Fruit fly (Drosophila melanogaster) whole organism, embryonic: ENCODE measurements around the gene rt.

Experiments used
- C15 ChIP-seq: fragments of 200-800 bp; sonication (Bioruptor generic); IDR thresholded peaks from 3 replicates; pipeline ENCODE4 v1.3.6; 2022; ENCODE audit warnings: missing biosample characterization, missing genetic modification characterization
- CG10267 ChIP-seq: fragments of 200-800 bp; sonication (Bioruptor generic); optimal IDR thresholded peaks from 2 replicates; lab custom pipeline; 2018; ENCODE audit warnings: missing biosample characterization, mild to moderate bottlenecking, missing genetic modification characterization, moderate library complexity
- CG11247 ChIP-seq: fragments of 200-800 bp; sonication (Bioruptor generic); IDR thresholded peaks from 2 replicates; pipeline ENCODE4 v1.3.6; 2022; ENCODE audit warnings: missing biosample characterization, missing genetic modification characterization
- CG12769 ChIP-seq: fragments of 200-800 bp; sonication (Bioruptor generic); optimal IDR thresholded peaks from 2 replicates; lab custom pipeline; 2019; ENCODE audit warnings: missing biosample characterization, mild to moderate bottlenecking, missing genetic modification characterization, moderate library complexity
- CG14710 ChIP-seq: fragments of 200-800 bp; sonication (Bioruptor generic); optimal IDR thresholded peaks from 3 replicates; lab custom pipeline; 2019; ENCODE audit warnings: missing biosample characterization, mild to moderate bottlenecking, missing genetic modification characterization, moderate library complexity
- CG1529 ChIP-seq: fragments of 200-800 bp; sonication (Bioruptor generic); optimal IDR thresholded peaks from 3 replicates; lab custom pipeline; 2018; ENCODE audit warnings: missing biosample characterization, missing genetic modification characterization
- CG1602 ChIP-seq: fragments of 200-800 bp; sonication (Bioruptor generic); optimal IDR thresholded peaks from 3 replicates; lab custom pipeline; 2016; ENCODE audit warnings: missing biosample characterization, missing genetic modification characterization
- CG17912 ChIP-seq: fragments of 200-800 bp; sonication (Bioruptor generic); optimal IDR thresholded peaks from 2 replicates; lab custom pipeline; 2018; ENCODE audit warnings: missing biosample characterization, mild to moderate bottlenecking, missing genetic modification characterization
- CG18011 ChIP-seq: fragments of 200-800 bp; sonication (Bioruptor generic); optimal IDR thresholded peaks from 2 replicates; lab custom pipeline; 2017; ENCODE audit warnings: missing biosample characterization, missing genetic modification characterization, mild to moderate bottlenecking, moderate library complexity, missing genotype
- CG2116 ChIP-seq: fragments of 200-800 bp; sonication (Bioruptor generic); optimal IDR thresholded peaks from 3 replicates; lab custom pipeline; 2018; ENCODE audit warnings: missing biosample characterization, mild to moderate bottlenecking, missing genetic modification characterization
- CG2120 ChIP-seq: fragments of 200-800 bp; sonication (Bioruptor generic); optimal IDR thresholded peaks from 3 replicates; lab custom pipeline; 2016; ENCODE audit warnings: missing biosample characterization, missing genetic modification characterization
- CG2678 ChIP-seq: fragments of 200-800 bp; sonication (Bioruptor generic); optimal IDR thresholded peaks from 3 replicates; lab custom pipeline; 2019; ENCODE audit warnings: missing biosample characterization, mild to moderate bottlenecking, missing genetic modification characterization, moderate library complexity
- CG32532 ChIP-seq: fragments of 200-800 bp; sonication (Bioruptor generic); IDR thresholded peaks from 2 replicates; pipeline ENCODE4 v1.3.6; 2022; ENCODE audit warnings: missing biosample characterization, missing genetic modification characterization
- CG4820 ChIP-seq: fragments of 200-800 bp; sonication (Bioruptor generic); optimal IDR thresholded peaks from 3 replicates; lab custom pipeline; 2016; ENCODE audit warnings: missing biosample characterization, missing genetic modification characterization
- CG7786 ChIP-seq: fragments of 200-800 bp; sonication (Bioruptor generic); optimal IDR thresholded peaks from 2 replicates; lab custom pipeline; 2016; ENCODE audit warnings: missing biosample characterization, missing genetic modification characterization
- CG8388 ChIP-seq: fragments of 200-800 bp; sonication (Bioruptor generic); optimal IDR thresholded peaks from 2 replicates; lab custom pipeline; 2019; ENCODE audit warnings: missing biosample characterization, mild to moderate bottlenecking, missing genetic modification characterization, moderate library complexity
- Chrac-16 ChIP-seq: fragments of 200-800 bp; sonication (Bioruptor generic); optimal IDR thresholded peaks from 3 replicates; lab custom pipeline; 2016; ENCODE audit warnings: missing biosample characterization, missing genetic modification characterization
- Dek ChIP-seq: fragments of 200-800 bp; sonication (Bioruptor generic); optimal IDR thresholded peaks from 3 replicates; lab custom pipeline; 2019; ENCODE audit warnings: missing biosample characterization, mild to moderate bottlenecking, missing genetic modification characterization, moderate library complexity
- Dref ChIP-seq: fragments of 200-800 bp; sonication (Bioruptor generic); IDR thresholded peaks from 2 replicates; pipeline ENCODE4 v1.3.6; 2022; ENCODE audit warnings: missing biosample characterization, missing genetic modification characterization
- E2f1 ChIP-seq: fragments of 200-800 bp; sonication (Bioruptor generic); IDR thresholded peaks from 2 replicates; pipeline ENCODE4 v1.3.6; 2022; ENCODE audit warnings: missing biosample characterization, missing genetic modification characterization
- Ets97D ChIP-seq: fragments of 200-800 bp; sonication (Bioruptor generic); optimal IDR thresholded peaks from 3 replicates; lab custom pipeline; 2016; ENCODE audit warnings: missing biosample characterization, missing genetic modification characterization
- MESR4 ChIP-seq: fragments of 200-800 bp; sonication (Bioruptor generic); optimal IDR thresholded peaks from 2 replicates; lab custom pipeline; 2018; ENCODE audit warnings: missing biosample characterization, mild to moderate bottlenecking, missing genetic modification characterization, moderate library complexity
- Med ChIP-seq: fragments of 200-800 bp; sonication (Bioruptor generic); peaks from one replicate; lab custom pipeline; 2016; ENCODE audit warnings: missing biosample characterization, missing genetic modification characterization, mild to moderate bottlenecking, inconsistent platforms, moderate library complexity
- Meics ChIP-seq: fragments of 200-800 bp; sonication (Bioruptor generic); optimal IDR thresholded peaks from 2 replicates; lab custom pipeline; 2017; ENCODE audit warnings: missing biosample characterization, mild to moderate bottlenecking, missing genetic modification characterization
- Nf-YA ChIP-seq: fragments of 200-800 bp; sonication (Bioruptor generic); IDR thresholded peaks from 2 replicates; pipeline ENCODE4 v1.3.6; 2022; ENCODE audit warnings: missing biosample characterization, missing genetic modification characterization
- Ptx1 ChIP-seq: fragments of 200-800 bp; sonication (Bioruptor generic); IDR thresholded peaks from 2 replicates; pipeline ENCODE4 v1.3.6; 2022; ENCODE audit warnings: missing biosample characterization, missing genetic modification characterization
- Rfx ChIP-seq: fragments of 200-800 bp; sonication (Bioruptor generic); IDR thresholded peaks from 2 replicates; pipeline ENCODE4 v1.3.6; 2022; ENCODE audit warnings: missing biosample characterization, missing genetic modification characterization
- Tbp ChIP-seq: fragments of >200 bp; optimal IDR thresholded peaks from 2 replicates; lab custom pipeline; 2018; ENCODE audit warnings: missing biosample characterization, missing genetic modification characterization
- ash1 ChIP-seq: fragments of 200-800 bp; sonication (Bioruptor generic); optimal IDR thresholded peaks from 2 replicates; lab custom pipeline; 2018; ENCODE audit warnings: missing biosample characterization, mild to moderate bottlenecking, missing genetic modification characterization
- chinmo ChIP-seq: fragments of 200-800 bp; sonication (Bioruptor generic); IDR thresholded peaks from 4 replicates; pipeline ENCODE4 v1.3.6; 2022; ENCODE audit warnings: missing biosample characterization, missing genetic modification characterization; ENCODE audit not compliant: partially characterized antibody
- danr ChIP-seq: fragments of 200-800 bp; sonication (Bioruptor generic); IDR thresholded peaks from 2 replicates; pipeline ENCODE4 v1.3.6; 2022; ENCODE audit warnings: missing biosample characterization, missing genetic modification characterization
- dysf ChIP-seq: fragments of 200-800 bp; sonication (Bioruptor generic); IDR thresholded peaks from 3 replicates; pipeline ENCODE4 v1.3.6; 2022; ENCODE audit warnings: missing biosample characterization, missing genetic modification characterization
- grau ChIP-seq: fragments of 200-800 bp; optimal IDR thresholded peaks from 3 replicates; lab custom pipeline; 2019; ENCODE audit warnings: missing biosample characterization, mild to moderate bottlenecking, missing genetic modification characterization, moderate library complexity
- hkb ChIP-seq, 2 experiments: fragments of 200-800 bp in 1 of 2; fragments of >200 bp in 1 of 2; sonication (Bioruptor generic) in 1 of 2; IDR thresholded peaks in 1 of 2; optimal IDR thresholded peaks in 1 of 2; 2 replicates each; pipeline versions ENCODE4 v1.3.6 to Lab custom; 2017 to 2022; ENCODE audit warnings: missing biosample characterization in 1 of 2, missing genetic modification characterization in 1 of 2
- lilli ChIP-seq: fragments of 200-800 bp; sonication (Bioruptor generic); optimal IDR thresholded peaks from 3 replicates; lab custom pipeline; 2016; ENCODE audit warnings: missing biosample characterization, missing genetic modification characterization
- lmd ChIP-seq: fragments of 200-800 bp; sonication (Bioruptor generic); IDR thresholded peaks from 2 replicates; pipeline ENCODE4 v1.3.6; 2022; ENCODE audit warnings: missing biosample characterization, missing genetic modification characterization
- nom ChIP-seq: fragments of 200-800 bp; sonication (Bioruptor generic); optimal IDR thresholded peaks from 2 replicates; lab custom pipeline; 2017; ENCODE audit warnings: missing biosample characterization, missing genetic modification characterization, mild to moderate bottlenecking, moderate library complexity, missing genetic modification reagents
- pnt ChIP-seq: fragments of 200-800 bp; sonication (Bioruptor generic); optimal IDR thresholded peaks from 3 replicates; lab custom pipeline; 2016; ENCODE audit warnings: missing biosample characterization, missing genetic modification characterization
- prd ChIP-seq, 3 experiments: fragments of >200 bp in 2 of 3; fragments of 200-800 bp in 1 of 3; sonication (Bioruptor generic) in 1 of 3; optimal IDR thresholded peaks in 2 of 3; IDR thresholded peaks in 1 of 3; 2 replicates in 2 of 3; 3 replicates in 1 of 3; pipeline versions ENCODE4 v1.3.6 to Lab custom; 2017 to 2022; ENCODE audit warnings: missing biosample characterization in 1 of 3, missing genetic modification characterization in 1 of 3
- sd ChIP-seq: fragments of 200-800 bp; sonication (Bioruptor generic); optimal IDR thresholded peaks from 3 replicates; lab custom pipeline; 2018; ENCODE audit warnings: missing biosample characterization, mild to moderate bottlenecking, missing genetic modification characterization, moderate library complexity
- sens ChIP-seq: fragments of 200-800 bp; sonication (Bioruptor generic); peaks from one replicate; lab custom pipeline; 2016; ENCODE audit warnings: missing biosample characterization, missing genetic modification characterization
- slbo ChIP-seq: fragments of 200-800 bp; sonication (Bioruptor generic); IDR thresholded peaks from 2 replicates; pipeline ENCODE4 v1.3.6; 2022; ENCODE audit warnings: missing biosample characterization, missing genetic modification characterization
- zen ChIP-seq: fragments of 200-800 bp; sonication (Bioruptor generic); optimal IDR thresholded peaks from 3 replicates; lab custom pipeline; 2018; ENCODE audit warnings: missing biosample characterization, mild to moderate bottlenecking, missing genetic modification characterization, moderate library complexity

rt gene

DNA sequence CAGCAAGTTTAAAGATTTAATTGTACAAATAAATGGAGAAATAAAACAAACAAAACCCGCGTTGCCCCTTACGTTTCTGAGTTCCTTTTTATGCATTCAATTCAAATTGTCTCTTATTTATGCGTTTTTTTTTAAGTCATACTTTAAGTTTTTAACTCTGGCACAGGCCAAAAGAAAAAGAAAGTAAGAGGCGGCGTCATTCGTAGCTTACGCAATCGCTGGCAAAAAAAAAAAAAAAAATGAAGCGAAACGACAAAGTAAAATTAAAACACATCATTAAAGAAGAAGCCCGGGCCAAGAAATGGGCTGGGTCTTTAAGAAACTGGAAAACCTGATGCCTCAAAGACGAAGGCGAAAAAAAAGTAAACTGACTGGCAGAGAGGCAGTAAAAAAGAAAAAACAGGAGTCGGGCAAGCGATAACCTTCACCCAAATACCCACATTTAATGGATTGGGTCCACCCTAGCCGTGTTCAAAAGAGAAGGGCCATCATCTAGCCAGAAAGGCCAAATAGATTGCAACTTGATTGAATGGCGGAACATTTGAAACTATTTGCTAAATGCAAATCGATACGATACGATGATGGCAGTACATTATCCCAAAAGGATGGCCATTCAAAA is 43.8 kb downstream of the rt start (continued):
- no peak for TF ChIP-seq C15
- 0 out of 2 replicates have a peak, but pooled peaks have one; percentile 16 for TF ChIP-seq lmd (GFP tag; lab: Robert Waterston, UW)
- TF ChIP-seq ash1 (GFP tag; lab: Kevin White, UChicago): no peak
- no peak for TF ChIP-seq hkb (optimal IDR thresholded peaks at IDR 0.05; lab: Kevin White, UChicago)
- TF ChIP-seq hkb (GFP tag; IDR thresholded peaks at IDR 0.05; lab: Robert Waterston, UW): 0 out of 2 replicates have a peak, but pooled peaks have one; percentile 20
- 0 out of 2 replicates have a peak, but pooled peaks have one; percentile 34 for TF ChIP-seq CG32532 (GFP tag; lab: Robert Waterston, UW)
- peak; percentile 30 for TF ChIP-seq nom (GFP tag; lab: Kevin White, UChicago)
- TF ChIP-seq MESR4 (GFP tag; lab: Kevin White, UChicago): no peak
- no peak for TF ChIP-seq CG1602 (GFP tag; lab: Kevin White, UChicago)
- no peak for TF ChIP-seq zen (tag; lab: Kevin White, UChicago)
- TF ChIP-seq CG18011 (GFP tag; lab: Kevin White, UChicago): no peak
- TF ChIP-seq CG17912: no peak
- no peak for TF ChIP-seq prd (optimal IDR thresholded peaks at IDR 0.05; lab: Kevin White, UChicago)
- TF ChIP-seq prd (GFP tag; IDR thresholded peaks at IDR 0.05; lab: Robert Waterston, UW): no peak
- TF ChIP-seq CG11247 (GFP tag; lab: Robert Waterston, UW): 0 out of 2 replicates have a peak, but pooled peaks have one; percentile 30
- 0 out of 2 replicates have a peak, but pooled peaks have one; percentile 7 for TF ChIP-seq Ptx1 (GFP tag; lab: Robert Waterston, UW)
- no peak for TF ChIP-seq Dref
- no peak for TF ChIP-seq CG1529 (GFP tag; lab: Kevin White, UChicago)
- no peak for TF ChIP-seq Dek (tag; lab: Kevin White, UChicago)
- TF ChIP-seq Tbp (GFP tag; lab: Kevin White, UChicago): no peak
- no peak for TF ChIP-seq danr (GFP tag; lab: Robert Waterston, UW)
- TF ChIP-seq lilli (GFP tag; lab: Kevin White, UChicago): no peak
- TF ChIP-seq CG8388: no peak
- TF ChIP-seq Nf-YA (GFP tag; lab: Robert Waterston, UW): no peak
- no peak for TF ChIP-seq Ets97D (GFP tag; lab: Kevin White, UChicago)
- TF ChIP-seq pnt (GFP tag; lab: Kevin White, UChicago): no peak

DNA sequence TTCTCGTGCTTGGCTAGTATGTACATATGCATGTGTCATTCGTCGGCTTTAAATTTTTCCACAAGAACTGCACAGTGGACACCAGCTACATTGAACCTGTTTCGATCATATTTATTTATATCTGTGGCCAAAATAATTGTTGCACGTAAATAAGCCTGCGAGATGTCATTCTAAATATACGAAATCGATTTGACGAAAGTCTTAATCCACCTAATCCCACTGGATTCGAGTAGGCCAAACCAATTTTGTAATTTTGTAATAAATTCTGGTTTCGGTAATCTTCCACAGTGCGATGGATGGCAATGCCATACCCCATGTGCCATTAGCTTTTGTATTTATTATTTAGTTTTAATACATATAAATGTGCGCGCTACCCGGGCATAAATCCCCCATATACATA is 44.6 kb downstream of the rt start:
- TF ChIP-seq Rfx (GFP tag; lab: Robert Waterston, UW): 0 out of 2 replicates have a peak, but pooled peaks have one; percentile 33
- no peak for TF ChIP-seq CG10267
- TF ChIP-seq CG2116 (GFP tag; lab: Kevin White, UChicago): no peak
- TF ChIP-seq CG2120: peak; percentile 26
- TF ChIP-seq sd: peak; percentile 10
- peak; percentile 55 for TF ChIP-seq grau (tag; lab: Kevin White, UChicago)
- TF ChIP-seq chinmo (GFP tag; lab: Robert Waterston, UW): 0 out of 4 replicates have a peak, but pooled peaks have one; percentile 40
- peak; percentile 78 for TF ChIP-seq Med
- peak; percentile 3 for TF ChIP-seq Meics (GFP tag; lab: Kevin White, UChicago)
- TF ChIP-seq CG2678 (tag; lab: Kevin White, UChicago): peak; percentile 16
- TF ChIP-seq slbo (GFP tag; lab: Robert Waterston, UW): peak; percentile 23; the same call in 1 of the 2 replicates
- peak; percentile 37; the same call in 1 of the 3 replicates for TF ChIP-seq dysf (GFP tag; lab: Robert Waterston, UW)
- TF ChIP-seq E2f1 (GFP tag; lab: Robert Waterston, UW): no peak
- TF ChIP-seq CG7786 (GFP tag; lab: Kevin White, UChicago): no peak
- TF ChIP-seq sens: peak; percentile 77
- TF ChIP-seq CG4820 (GFP tag; lab: Kevin White, UChicago): no peak
- TF ChIP-seq CG14710 (tag; lab: Kevin White, UChicago): no peak
- peak; percentile 45 for TF ChIP-seq CG12769 (tag; lab: Kevin White, UChicago)
- TF ChIP-seq Chrac-16 (GFP tag; lab: Kevin White, UChicago): no peak
